Worm (Caenorhabditis elegans): ENCODE results near the gene ZC266.1.

DNA sequence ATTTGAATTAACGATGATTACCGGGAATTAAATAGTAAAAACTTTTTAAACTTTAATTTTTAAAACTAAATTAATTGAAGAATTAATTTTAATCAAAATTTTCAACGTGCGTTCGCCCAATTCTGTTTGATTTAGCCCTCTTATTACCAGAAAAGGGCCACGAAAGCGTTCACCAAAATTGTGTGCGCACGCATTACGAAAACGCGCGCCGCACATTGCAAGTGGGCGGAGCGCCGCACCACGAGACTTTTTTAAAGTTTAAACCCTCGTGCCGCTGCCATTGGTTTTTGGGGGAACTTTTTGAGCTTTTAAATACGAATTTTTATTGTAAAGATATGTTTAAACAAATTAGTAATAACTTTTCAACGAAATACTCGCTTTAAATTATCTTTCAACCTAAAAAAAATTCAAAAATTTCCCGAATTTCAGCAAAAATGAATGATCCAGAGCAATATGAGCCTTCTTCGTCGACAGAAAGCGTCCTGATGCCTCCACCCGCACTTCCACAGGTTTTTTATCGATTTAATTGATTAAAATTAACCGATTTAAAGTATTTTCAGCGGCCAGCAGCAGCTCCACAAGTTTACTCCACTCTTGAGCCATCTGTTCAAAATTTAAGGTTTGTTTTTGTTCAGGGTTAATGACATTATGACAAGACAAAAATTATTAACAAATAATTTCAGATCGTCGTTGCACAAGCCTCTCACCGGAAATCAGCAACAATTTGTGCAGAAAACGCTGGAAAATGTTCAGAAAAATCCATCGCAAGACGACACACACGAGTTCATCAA, 13.2 kb downstream of the ZC266.1 start, which contains the start of gene taf-10:
- no peak for TF ChIP-seq sea-1 (GFP tag; conservative IDR thresholded peaks at IDR 0.05)
- no peak for TF ChIP-seq tra-4 (tag; optimal IDR thresholded peaks at IDR 0.05)
